Fruit fly (Drosophila melanogaster): Measurements from ENCODE around the gene CG6800.

- TF ChIP-seq Hr83 (GFP tag; optimal IDR thresholded peaks at IDR 0.05; ENCODE audit: poor library complexity, severe bottlenecking) (peak; percentile 3), Abd-B (GFP tag; optimal IDR thresholded peaks at IDR 0.05) (no peak), usp (GFP tag; optimal IDR thresholded peaks at IDR 0.05) (no peak), h (GFP tag; optimal IDR thresholded peaks at IDR 0.05) (no peak), Myc (optimal IDR thresholded peaks at IDR 0.05) (no peak), br (GFP tag; optimal IDR thresholded peaks at IDR 0.05) (no peak), psq (GFP tag; optimal IDR thresholded peaks at IDR 0.05) (no peak), pan (optimal IDR thresholded peaks at IDR 0.05) (no peak), Rel (GFP tag; optimal IDR thresholded peaks at IDR 0.05) (no peak), Rel (tag; optimal IDR thresholded peaks at IDR 0.05) (peak; percentile 8), CG32264 (GFP tag; optimal IDR thresholded peaks at IDR 0.05) (no peak), fru (GFP tag; optimal IDR thresholded peaks at IDR 0.05) (no peak)
These were observed 46.6 kb downstream of the CG6800 start, which contains the start of gene CASK for dm6 chr3R:21822562-21822933.

All from whole organism, wandering third instar larva.